Fruit fly (Drosophila melanogaster) S2 (cell line): Measurements from ENCODE around the gene Lim3.

Source experiments
- CG8478 ChIP-seq: fragments of >200 bp; optimal IDR thresholded peaks from 2 replicates; lab custom pipeline; 2018
- CTCF ChIP-seq, 2 experiments: fragments of >200 bp; optimal IDR thresholded peaks; 2 replicates each; lab custom pipeline; 2018

DNA sequence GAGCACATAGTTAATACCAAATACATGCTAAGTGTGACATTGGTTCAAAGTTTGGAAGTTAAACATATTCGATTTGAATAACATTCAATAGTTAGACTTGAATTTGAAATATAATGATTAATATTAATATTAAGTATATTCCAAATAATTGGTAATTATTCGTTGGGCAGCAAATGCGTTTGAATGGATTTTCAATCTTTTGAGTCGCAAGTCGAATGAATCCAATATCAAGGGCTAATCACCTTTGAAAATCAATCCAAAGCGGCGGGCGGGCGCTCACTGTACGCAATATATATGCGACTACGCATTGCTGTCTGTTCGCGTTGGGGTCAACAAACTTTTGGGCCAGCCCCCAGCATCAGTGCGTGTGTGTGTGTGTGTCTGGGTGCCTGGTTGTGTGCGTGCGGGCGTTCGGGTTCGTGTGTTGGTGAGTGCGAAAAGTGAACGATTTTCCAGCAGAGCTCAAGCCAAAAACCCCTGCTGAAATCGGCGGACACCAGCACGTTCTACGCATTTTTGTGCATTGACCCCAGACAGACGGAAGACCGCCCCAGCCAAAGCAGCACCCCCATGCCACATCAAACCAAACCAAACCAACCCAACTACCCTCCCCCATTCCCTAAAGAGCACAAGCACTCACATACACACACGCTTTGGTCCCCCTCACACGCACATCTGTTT, 30.3 kb upstream of the Lim3 start:
- no peak for TF ChIP-seq CG8478 (lab: Kevin White, UChicago)
- TF ChIP-seq CTCF (optimal IDR thresholded peaks at IDR 0.05; lab: Kevin White, UChicago): no peak
